Worm (Caenorhabditis elegans): ENCODE results near the gene ZK652.8.

DNA sequence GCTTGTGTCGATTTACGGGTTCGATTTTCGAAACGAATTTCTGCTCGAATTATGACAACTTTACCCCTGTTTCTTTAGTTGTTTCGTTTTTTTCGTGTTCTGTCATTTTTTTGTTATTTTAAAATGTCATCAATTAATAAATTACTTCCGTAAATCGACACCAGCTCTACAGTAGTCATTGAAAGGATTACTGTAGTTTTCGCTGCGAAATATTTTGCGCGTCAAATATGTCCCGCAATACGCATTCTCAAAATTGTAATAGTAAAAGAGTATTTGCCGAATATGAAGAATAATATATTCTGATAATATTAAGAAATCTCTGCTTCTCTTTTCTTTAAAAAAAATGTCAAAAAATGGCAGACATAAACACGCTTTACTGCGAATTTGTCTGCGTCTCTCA lies 49.8 kb upstream of the ZK652.8 start:
- TF ChIP-seq madf-3 (GFP tag; IDR thresholded peaks at IDR 0.05) (no peak), pha-4 (tag; optimal IDR thresholded peaks at IDR 0.05) (no peak), snpc-1.1 (tag; optimal IDR thresholded peaks at IDR 0.05; ENCODE audit: insufficient read depth) (no peak), ceh-27 (GFP tag; optimal IDR thresholded peaks at IDR 0.05) (no peak), hlh-12 (tag; optimal IDR thresholded peaks at IDR 0.05) (no peak), ztf-3 (GFP tag; optimal IDR thresholded peaks at IDR 0.05) (no peak), F57C9.4 (tag; optimal IDR thresholded peaks at IDR 0.05) (no peak), Y53F4B.3 (GFP tag; IDR thresholded peaks at IDR 0.05) (no peak)

Measured in whole organism, young adult.